Worm (Caenorhabditis elegans): Measurements from ENCODE around the gene rad-51.

- TF ChIP-seq elt-1 (tag; optimal IDR thresholded peaks at IDR 0.05; ENCODE audit: borderline replicate concordance, insufficient read depth) (no peak), nhr-76 (tag; optimal IDR thresholded peaks at IDR 0.05) (no peak)
Observed at ce11 chrIV:10281482-10281881, 2.6 kb downstream of the rad-51 start, which contains the start of gene thk-1.
